Fruit fly (Drosophila melanogaster) whole organism, adult: ENCODE results near the gene Or2a.

ENCODE experiments used
- CG11617 ChIP-seq: fragments of 200-800 bp; sonication (Bioruptor generic); optimal IDR thresholded peaks from 2 replicates; lab custom pipeline; 2017; ENCODE audit warnings: mild to moderate bottlenecking, missing biosample characterization, missing genetic modification reagents, missing genetic modification characterization
- CG12768 ChIP-seq: fragments of 200-800 bp; sonication (Bioruptor generic); optimal IDR thresholded peaks from 2 replicates; lab custom pipeline; 2017; ENCODE audit warnings: missing biosample characterization, missing genetic modification characterization, mild to moderate bottlenecking, moderate library complexity, missing genetic modification reagents
- CG14711 ChIP-seq: fragments of 200-800 bp; sonication (Bioruptor generic); optimal IDR thresholded peaks from 2 replicates; lab custom pipeline; 2018; ENCODE audit warnings: missing biosample characterization, mild to moderate bottlenecking, missing genetic modification characterization, moderate library complexity
- CG1620 ChIP-seq: fragments of 200-800 bp; sonication (Bioruptor generic); optimal IDR thresholded peaks from 2 replicates; lab custom pipeline; 2016; ENCODE audit warnings: missing biosample characterization, missing genetic modification characterization
- CG33017 ChIP-seq: fragments of 200-800 bp; sonication (Bioruptor generic); optimal IDR thresholded peaks from 2 replicates; lab custom pipeline; 2018; ENCODE audit warnings: missing biosample characterization, mild to moderate bottlenecking, missing genetic modification characterization, moderate library complexity
- CG5204 ChIP-seq: fragments of 200-800 bp; sonication (Bioruptor generic); optimal IDR thresholded peaks from 2 replicates; lab custom pipeline; 2016; ENCODE audit warnings: missing biosample characterization, missing genetic modification characterization
- CG7045 ChIP-seq: fragments of 200-800 bp; sonication (Bioruptor generic); optimal IDR thresholded peaks from 2 replicates; lab custom pipeline; 2017; ENCODE audit warnings: missing biosample characterization, mild to moderate bottlenecking, missing genetic modification characterization
- CG7101 ChIP-seq: fragments of 200-800 bp; sonication (Bioruptor generic); optimal IDR thresholded peaks from 2 replicates; lab custom pipeline; 2018; ENCODE audit warnings: missing biosample characterization, mild to moderate bottlenecking, missing genetic modification characterization, moderate library complexity
- Clk ChIP-seq: fragments of 200-800 bp; sonication (Bioruptor generic); optimal IDR thresholded peaks from 2 replicates; lab custom pipeline; 2017; ENCODE audit warnings: missing biosample characterization, missing genetic modification characterization
- Crg-1 ChIP-seq: fragments of 200-800 bp; sonication (Bioruptor generic); optimal IDR thresholded peaks from 2 replicates; lab custom pipeline; 2016; ENCODE audit warnings: missing biosample characterization, missing genetic modification characterization
- Hr96 ChIP-seq: fragments of 200-800 bp; sonication (Bioruptor generic); optimal IDR thresholded peaks from 2 replicates; lab custom pipeline; 2016; ENCODE audit warnings: missing biosample characterization, missing genetic modification characterization
- Mnt ChIP-seq: fragments of 200-800 bp; sonication (Bioruptor generic); optimal IDR thresholded peaks from 2 replicates; lab custom pipeline; 2016; ENCODE audit warnings: missing biosample characterization, mild to moderate bottlenecking, missing genetic modification characterization
- bab1 ChIP-seq: fragments of 200-800 bp; sonication (Bioruptor generic); optimal IDR thresholded peaks from 3 replicates; lab custom pipeline; 2019; ENCODE audit warnings: missing biosample characterization, mild to moderate bottlenecking, missing genetic modification characterization, moderate library complexity
- cic ChIP-seq: fragments of 200-800 bp; sonication (Bioruptor generic); optimal IDR thresholded peaks from 2 replicates; lab custom pipeline; 2017; ENCODE audit warnings: missing biosample characterization, mild to moderate bottlenecking, missing genetic modification characterization, moderate library complexity
- cnc ChIP-seq, 2 experiments: fragments of >200 bp; optimal IDR thresholded peaks; 2 replicates each; lab custom pipeline; 2017
- kay ChIP-seq: fragments of 200-800 bp; sonication (Bioruptor generic); peaks from one replicate; lab custom pipeline; 2016; ENCODE audit warnings: missing biosample characterization, missing genetic modification characterization, borderline replicate concordance
- ovo ChIP-seq: fragments of 200-800 bp; sonication (Bioruptor generic); optimal IDR thresholded peaks from 2 replicates; lab custom pipeline; 2016; ENCODE audit warnings: missing biosample characterization, missing genetic modification characterization
- pad ChIP-seq: fragments of 200-800 bp; sonication (Bioruptor generic); optimal IDR thresholded peaks from 3 replicates; lab custom pipeline; 2017; ENCODE audit warnings: missing biosample characterization, missing genetic modification characterization, mild to moderate bottlenecking, moderate library complexity, missing genetic modification reagents
- tj ChIP-seq: fragments of 200-800 bp; sonication (Bioruptor generic); optimal IDR thresholded peaks from 3 replicates; lab custom pipeline; 2017; ENCODE audit warnings: missing biosample characterization, mild to moderate bottlenecking, missing genetic modification characterization, moderate library complexity
- toe ChIP-seq: fragments of 200-800 bp; sonication (Bioruptor generic); optimal IDR thresholded peaks from 2 replicates; lab custom pipeline; 2016; ENCODE audit warnings: missing biosample characterization, missing genetic modification characterization

The Or2a gene

DNA sequence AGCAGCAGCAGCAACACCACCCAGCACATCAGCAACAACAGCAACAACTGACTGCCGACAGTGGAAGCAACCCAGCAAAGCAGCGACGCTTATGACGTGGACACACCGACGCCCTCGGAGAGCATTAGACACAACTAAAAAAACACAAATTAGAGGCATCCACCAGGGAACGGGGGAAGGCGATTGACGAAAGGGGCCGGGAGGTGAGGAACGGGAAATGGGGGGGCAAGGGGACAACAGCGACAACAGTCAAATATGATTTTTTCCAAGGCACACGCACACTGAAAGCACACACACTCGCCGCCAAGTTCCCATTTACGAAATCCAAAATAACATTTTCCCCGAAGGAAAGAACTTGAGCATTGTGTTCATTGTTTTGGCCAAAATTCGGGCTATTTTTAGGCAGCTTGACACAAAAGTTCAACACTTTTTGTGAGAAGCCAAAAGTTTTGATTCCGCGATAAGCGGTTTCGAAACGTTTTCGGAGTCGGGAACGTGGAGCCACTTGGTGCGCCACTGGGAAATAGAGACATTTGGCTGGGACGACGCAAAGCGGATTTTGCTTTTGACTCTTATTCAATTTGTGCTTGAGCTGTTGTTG lies 37.3 kb upstream of the Or2a start:
- no peak for TF ChIP-seq tj (GFP tag; lab: Kevin White, UChicago)
- TF ChIP-seq ovo (GFP tag; lab: Kevin White, UChicago): no peak
- no peak for TF ChIP-seq CG12768 (GFP tag; lab: Kevin White, UChicago)
- TF ChIP-seq toe (GFP tag; lab: Kevin White, UChicago): no peak
- no peak for TF ChIP-seq Mnt (GFP tag; lab: Kevin White, UChicago)
- TF ChIP-seq CG7045 (GFP tag; lab: Kevin White, UChicago): no peak
- TF ChIP-seq CG7101 (tag; lab: Kevin White, UChicago): no peak
- TF ChIP-seq CG33017: no peak
- TF ChIP-seq kay (GFP tag; lab: Kevin White, UChicago): no peak
- TF ChIP-seq CG5204 (GFP tag; lab: Kevin White, UChicago): no peak
- no peak for TF ChIP-seq CG11617
- no peak for TF ChIP-seq cnc (optimal IDR thresholded peaks at IDR 0.05; lab: Kevin White, UChicago)
- TF ChIP-seq pad (GFP tag; lab: Kevin White, UChicago): no peak
- TF ChIP-seq cic (GFP tag; lab: Kevin White, UChicago): no peak
- TF ChIP-seq Clk (GFP tag; lab: Kevin White, UChicago): no peak
- TF ChIP-seq Hr96 (GFP tag; lab: Kevin White, UChicago): no peak

DNA sequence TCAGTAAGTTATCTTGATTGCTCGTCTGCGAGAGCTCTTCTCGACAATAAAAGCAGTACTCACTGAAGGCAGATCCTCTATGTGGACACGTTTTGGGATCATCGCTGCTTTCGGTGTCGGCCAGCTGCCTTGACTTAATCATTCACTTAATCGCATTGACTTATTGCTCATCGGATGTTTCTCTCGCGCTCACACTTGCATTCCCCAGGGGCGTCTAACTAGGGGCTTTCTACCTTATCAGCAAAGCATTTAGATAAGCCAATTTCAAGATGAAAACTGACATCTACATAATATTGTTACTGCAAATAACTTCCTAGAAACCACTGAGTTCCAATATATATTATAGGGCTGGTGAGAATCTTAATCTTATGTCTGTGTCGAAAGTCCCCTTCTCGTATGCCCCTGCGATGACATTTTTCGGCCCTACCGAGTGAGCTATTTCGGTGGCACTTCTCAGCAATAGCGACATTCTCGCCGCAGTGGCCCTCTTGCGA lies 33.7 kb upstream of the Or2a start:
- TF ChIP-seq bab1 (no peak), CG5204 (GFP tag; lab: Kevin White, UChicago) (no peak), kay (GFP tag; lab: Kevin White, UChicago) (no peak), cnc (optimal IDR thresholded peaks at IDR 0.05; lab: Kevin White, UChicago) (no peak), CG7045 (GFP tag; lab: Kevin White, UChicago) (no peak), CG11617 (no peak), toe (GFP tag; lab: Kevin White, UChicago) (no peak), CG33017 (no peak), Hr96 (GFP tag; lab: Kevin White, UChicago) (peak; percentile 17), Clk (GFP tag; lab: Kevin White, UChicago) (no peak), ovo (GFP tag; lab: Kevin White, UChicago) (no peak), Crg-1 (GFP tag; lab: Kevin White, UChicago) (no peak), CG14711 (tag; lab: Kevin White, UChicago) (peak; percentile 12), pad (GFP tag; lab: Kevin White, UChicago) (no peak), cic (GFP tag; lab: Kevin White, UChicago) (no peak)

DNA sequence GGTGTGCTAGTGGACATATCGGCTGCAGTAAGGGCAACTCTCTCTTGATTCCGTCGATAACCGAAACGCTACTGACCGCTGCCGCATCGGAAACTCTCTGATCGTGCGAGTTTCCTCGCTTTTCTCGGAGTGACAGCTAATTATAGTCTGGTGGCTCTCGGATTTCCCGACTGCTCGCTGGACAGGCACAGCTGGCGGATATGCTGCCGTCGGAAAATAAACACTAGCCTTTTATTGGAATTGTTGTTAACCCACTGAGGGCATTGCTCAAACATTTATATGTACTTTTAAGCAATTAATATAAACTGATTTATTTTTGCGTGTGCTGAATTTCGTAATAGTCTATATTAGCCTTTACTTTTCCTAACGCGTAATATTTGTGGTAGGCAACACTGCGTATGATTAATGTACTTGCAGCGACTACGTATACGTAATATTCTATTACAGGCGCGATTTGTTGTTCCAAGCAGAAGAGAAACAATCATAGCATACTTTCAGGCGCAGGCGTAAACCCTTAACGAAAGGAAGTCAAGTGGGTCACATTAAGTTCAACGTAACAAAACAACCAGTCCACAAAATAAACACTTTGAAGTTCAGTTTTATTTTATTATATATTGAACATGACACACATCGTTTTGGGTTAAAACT lies 32.1 kb upstream of the Or2a start, which contains the start of gene SmydA-8:
TSS of gene SmydA-8 (minus strand) at position 51 of the 648 bp plus-strand sequence.
- TF ChIP-seq kay (GFP tag; lab: Kevin White, UChicago): peak; percentile 45
- TF ChIP-seq CG1620 (GFP tag; lab: Kevin White, UChicago): no peak
- peak; percentile 31 for TF ChIP-seq bab1

DNA sequence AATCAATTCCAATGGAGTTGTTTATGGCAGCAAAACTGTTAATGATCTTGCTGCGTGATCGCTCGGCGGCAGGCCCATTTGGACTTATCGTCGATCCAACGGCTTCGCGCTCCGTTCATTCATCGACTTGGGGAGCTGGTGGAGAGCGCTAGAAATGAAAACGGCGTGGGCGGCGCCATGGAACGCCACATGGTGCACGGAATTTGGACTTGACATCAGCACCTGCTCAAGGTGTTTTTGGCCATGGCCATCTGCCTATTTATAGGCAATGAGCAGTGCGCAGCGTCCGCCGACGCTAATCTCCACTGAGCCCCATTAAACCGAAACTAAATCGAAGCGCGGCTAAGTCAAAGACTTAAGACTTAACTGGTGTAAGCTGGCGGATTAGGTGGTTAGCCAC lies 27.6 kb upstream of the Or2a start:
- TF ChIP-seq tj (GFP tag; lab: Kevin White, UChicago) (no peak), pad (GFP tag; lab: Kevin White, UChicago) (no peak), CG7045 (GFP tag; lab: Kevin White, UChicago) (no peak), CG11617 (no peak), CG7101 (tag; lab: Kevin White, UChicago) (no peak), CG12768 (GFP tag; lab: Kevin White, UChicago) (no peak), Clk (GFP tag; lab: Kevin White, UChicago) (no peak), CG1620 (GFP tag; lab: Kevin White, UChicago) (no peak), Mnt (GFP tag; lab: Kevin White, UChicago) (no peak), ovo (GFP tag; lab: Kevin White, UChicago) (no peak), CG14711 (tag; lab: Kevin White, UChicago) (no peak)

DNA sequence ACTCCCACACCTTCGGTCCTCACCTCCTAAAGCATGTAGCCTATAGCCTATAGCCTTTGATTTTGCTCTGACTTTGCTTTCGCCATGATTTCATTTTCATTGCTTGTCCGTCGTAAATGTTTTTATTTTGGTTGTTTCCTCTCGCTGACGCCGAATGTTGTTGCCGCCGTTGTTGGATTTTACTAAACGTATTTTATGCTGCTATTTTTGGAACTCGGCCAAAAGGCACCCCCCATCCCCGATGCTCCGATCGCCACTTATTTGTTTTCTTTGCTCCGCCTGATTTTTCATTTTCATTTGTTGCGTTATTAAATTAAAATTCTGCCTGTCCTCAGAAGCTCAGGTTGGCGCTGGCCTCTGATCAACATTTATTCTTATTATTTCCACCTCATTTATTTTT lies 26.8 kb upstream of the Or2a start:
- TF ChIP-seq CG7101 (tag; lab: Kevin White, UChicago): no peak

DNA sequence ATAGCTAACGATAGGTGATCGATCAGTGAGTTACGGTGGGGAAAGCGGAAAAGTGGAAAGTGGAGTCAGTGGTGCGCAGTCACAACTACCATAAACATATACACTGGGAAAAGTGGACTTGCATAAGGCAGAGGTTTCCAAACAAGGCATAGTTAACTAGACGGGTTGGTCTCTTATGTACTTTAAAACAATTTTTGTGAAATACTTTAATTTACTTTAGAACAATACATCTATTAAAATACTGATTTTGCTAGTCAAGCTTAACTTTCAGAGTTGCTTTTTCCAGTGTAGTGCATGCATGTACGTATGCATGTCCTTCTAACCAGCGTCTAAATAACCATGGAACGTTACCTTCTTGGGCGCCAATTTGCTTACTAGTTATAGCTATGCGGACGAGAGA lies 26.1 kb upstream of the Or2a start:
- TF ChIP-seq pad (GFP tag; lab: Kevin White, UChicago): no peak
- TF ChIP-seq tj (GFP tag; lab: Kevin White, UChicago): no peak
- TF ChIP-seq bab1: no peak
- no peak for TF ChIP-seq CG1620 (GFP tag; lab: Kevin White, UChicago)
- no peak for TF ChIP-seq Hr96 (GFP tag; lab: Kevin White, UChicago)
- no peak for TF ChIP-seq CG7101 (tag; lab: Kevin White, UChicago)
- TF ChIP-seq CG7045 (GFP tag; lab: Kevin White, UChicago): no peak
- TF ChIP-seq CG14711 (tag; lab: Kevin White, UChicago): no peak
